Fruit fly (Drosophila melanogaster) S2 (cell line): ENCODE data around the gene CG14111.

Experiments used
- CG8478 ChIP-seq: fragments of >200 bp; optimal IDR thresholded peaks from 2 replicates; lab custom pipeline; 2018
- CTCF ChIP-seq, 2 experiments: fragments of >200 bp; optimal IDR thresholded peaks; 2 replicates each; lab custom pipeline; 2018

- TF ChIP-seq CG8478 (lab: Kevin White, UChicago) = no peak
- TF ChIP-seq CTCF (optimal IDR thresholded peaks at IDR 0.05; lab: Kevin White, UChicago) = no peak
Measured at dm6 chr3L:13377657-13378056, at the start of gene CG14111.
